Fruit fly (Drosophila melanogaster) whole organism, prepupa: ENCODE data around the gene CG33003.

Experiments
- Blimp-1 ChIP-seq: fragments of 200-800 bp; sonication (Bioruptor generic); optimal IDR thresholded peaks from 3 replicates; lab custom pipeline; 2017; ENCODE audit warnings: missing biosample characterization, missing genetic modification characterization, mild to moderate bottlenecking, moderate library complexity, missing genetic modification reagents
- CG10631 ChIP-seq: fragments of 200-800 bp; sonication (Bioruptor generic); optimal IDR thresholded peaks from 2 replicates; lab custom pipeline; 2016; ENCODE audit warnings: missing biosample characterization, missing genetic modification characterization
- CG10669 ChIP-seq: fragments of 200-800 bp; sonication (Bioruptor generic); optimal IDR thresholded peaks from 3 replicates; lab custom pipeline; 2018; ENCODE audit warnings: missing biosample characterization, mild to moderate bottlenecking, missing genetic modification characterization, moderate library complexity
- CG11902 ChIP-seq: fragments of 200-800 bp; sonication (Bioruptor generic); optimal IDR thresholded peaks from 3 replicates; lab custom pipeline; 2016; ENCODE audit warnings: missing biosample characterization, missing genetic modification characterization
- CG1621 ChIP-seq: fragments of 200-800 bp; sonication (Bioruptor generic); optimal IDR thresholded peaks from 3 replicates; lab custom pipeline; 2018; ENCODE audit warnings: missing biosample characterization, mild to moderate bottlenecking, missing genetic modification characterization
- CG3032 ChIP-seq: fragments of 200-800 bp; optimal IDR thresholded peaks from 2 replicates; lab custom pipeline; 2019; ENCODE audit warnings: missing biosample characterization, mild to moderate bottlenecking, missing genetic modification characterization, moderate library complexity
- CG31627 ChIP-seq: fragments of 200-800 bp; sonication (Bioruptor generic); optimal IDR thresholded peaks from 3 replicates; lab custom pipeline; 2016; ENCODE audit warnings: missing biosample characterization, missing genetic modification characterization
- CG32006 ChIP-seq: fragments of 200-800 bp; sonication (Bioruptor generic); optimal IDR thresholded peaks from 3 replicates; lab custom pipeline; 2017; ENCODE audit warnings: missing biosample characterization, mild to moderate bottlenecking, missing genetic modification characterization
- CG34406 ChIP-seq: fragments of 200-800 bp; sonication (Bioruptor generic); optimal IDR thresholded peaks from 3 replicates; lab custom pipeline; 2016; ENCODE audit warnings: missing biosample characterization, missing genetic modification characterization
- CG3919 ChIP-seq: fragments of 200-800 bp; sonication (Bioruptor generic); optimal IDR thresholded peaks from 3 replicates; lab custom pipeline; 2016; ENCODE audit warnings: missing biosample characterization, missing genetic modification characterization
- CG6163 ChIP-seq: fragments of 200-800 bp; sonication (Bioruptor generic); IDR thresholded peaks from 3 replicates; pipeline ENCODE4 v1.3.6; 2022; ENCODE audit warnings: missing biosample characterization, missing genetic modification characterization
- CG6276 ChIP-seq: fragments of 200-800 bp; sonication (Bioruptor generic); optimal IDR thresholded peaks from 2 replicates; lab custom pipeline; 2017; ENCODE audit warnings: missing biosample characterization, mild to moderate bottlenecking, missing genetic modification characterization
- CG6792 ChIP-seq: fragments of 200-800 bp; sonication (Bioruptor generic); optimal IDR thresholded peaks from 3 replicates; lab custom pipeline; 2016; ENCODE audit warnings: missing biosample characterization, missing genetic modification characterization
- CG6808 ChIP-seq: fragments of 200-800 bp; sonication (Bioruptor generic); optimal IDR thresholded peaks from 3 replicates; lab custom pipeline; 2017; ENCODE audit warnings: missing biosample characterization, missing genetic modification characterization, mild to moderate bottlenecking, moderate library complexity, missing genetic modification reagents
- CG6854 ChIP-seq: fragments of 200-800 bp; sonication (Bioruptor generic); optimal IDR thresholded peaks from 2 replicates; lab custom pipeline; 2017; ENCODE audit warnings: missing biosample characterization, mild to moderate bottlenecking, missing genetic modification characterization
- CG7368 ChIP-seq: fragments of 200-800 bp; sonication (Bioruptor generic); optimal IDR thresholded peaks from 3 replicates; lab custom pipeline; 2016; ENCODE audit warnings: missing biosample characterization, missing genetic modification characterization
- CG8319 ChIP-seq: fragments of 200-800 bp; sonication (Bioruptor generic); optimal IDR thresholded peaks from 3 replicates; lab custom pipeline; 2016; ENCODE audit warnings: missing biosample characterization, missing genetic modification characterization
- CG9139 ChIP-seq: fragments of 200-800 bp; sonication (Bioruptor generic); optimal IDR thresholded peaks from 3 replicates; lab custom pipeline; 2017; ENCODE audit warnings: missing biosample characterization, mild to moderate bottlenecking, missing genetic modification characterization
- Eip78C ChIP-seq: fragments of 200-800 bp; sonication (Bioruptor generic); peaks from one replicate; lab custom pipeline; 2016; ENCODE audit warnings: missing biosample characterization, missing genetic modification characterization
- Eip93F ChIP-seq: fragments of 200-800 bp; sonication (Bioruptor generic); optimal IDR thresholded peaks from 2 replicates; lab custom pipeline; 2016; ENCODE audit warnings: missing biosample characterization, mild to moderate bottlenecking, missing genetic modification characterization
- Ets96B ChIP-seq: fragments of 200-800 bp; optimal IDR thresholded peaks from 2 replicates; lab custom pipeline; 2019; ENCODE audit warnings: missing biosample characterization, mild to moderate bottlenecking, missing genetic modification characterization, moderate library complexity
- Hr38 ChIP-seq: sonication (Bioruptor generic); optimal IDR thresholded peaks from 2 replicates; lab custom pipeline; 2016; ENCODE audit warnings: missing biosample characterization, missing genetic modification characterization
- Hr39 ChIP-seq: fragments of 200-800 bp; sonication (Bioruptor generic); optimal IDR thresholded peaks from 2 replicates; lab custom pipeline; 2016; ENCODE audit warnings: missing biosample characterization, missing genetic modification characterization
- Hr4 ChIP-seq: fragments of 200-800 bp; sonication (Bioruptor generic); optimal IDR thresholded peaks from 3 replicates; lab custom pipeline; 2016; ENCODE audit warnings: missing biosample characterization, missing genetic modification characterization
- Met ChIP-seq: fragments of 200-800 bp; sonication (Bioruptor generic); optimal IDR thresholded peaks from 3 replicates; lab custom pipeline; 2016; ENCODE audit warnings: missing biosample characterization, missing genetic modification characterization
- OdsH ChIP-seq: fragments of 200-800 bp; sonication (Bioruptor generic); optimal IDR thresholded peaks from 3 replicates; lab custom pipeline; 2016; ENCODE audit warnings: missing biosample characterization, missing genetic modification characterization
- Smox ChIP-seq: fragments of 200-800 bp; sonication (Bioruptor generic); optimal IDR thresholded peaks from 3 replicates; lab custom pipeline; 2016; ENCODE audit warnings: missing biosample characterization, missing genetic modification characterization
- Sox15 ChIP-seq: fragments of 200-800 bp; sonication (Bioruptor generic); optimal IDR thresholded peaks from 3 replicates; lab custom pipeline; 2016; ENCODE audit warnings: missing biosample characterization, missing genetic modification characterization
- cyc ChIP-seq: fragments of 200-800 bp; sonication (Bioruptor generic); optimal IDR thresholded peaks from 3 replicates; lab custom pipeline; 2016; ENCODE audit warnings: missing biosample characterization, missing genetic modification characterization
- dsx ChIP-seq: fragments of 200-800 bp; optimal IDR thresholded peaks from 3 replicates; lab custom pipeline; 2019; ENCODE audit warnings: missing biosample characterization, mild to moderate bottlenecking, missing genetic modification characterization, moderate library complexity; ENCODE audit not compliant: poor library complexity, severe bottlenecking
- esn ChIP-seq: fragments of 200-800 bp; sonication (Bioruptor generic); optimal IDR thresholded peaks from 2 replicates; lab custom pipeline; 2016; ENCODE audit warnings: missing biosample characterization, mild to moderate bottlenecking, missing genetic modification characterization, moderate library complexity
- fd85E ChIP-seq: fragments of 200-800 bp; sonication (Bioruptor generic); optimal IDR thresholded peaks from 3 replicates; lab custom pipeline; 2016; ENCODE audit warnings: missing biosample characterization, missing genetic modification characterization
- fkh ChIP-seq: fragments of 200-800 bp; sonication (Bioruptor generic); optimal IDR thresholded peaks from 3 replicates; lab custom pipeline; 2017; ENCODE audit warnings: missing biosample characterization, mild to moderate bottlenecking, missing genetic modification characterization, moderate library complexity
- lz ChIP-seq: fragments of 200-800 bp; sonication (Bioruptor generic); optimal IDR thresholded peaks from 3 replicates; lab custom pipeline; 2016; ENCODE audit warnings: missing biosample characterization, missing genetic modification characterization
- net ChIP-seq: fragments of 200-800 bp; sonication (Bioruptor generic); optimal IDR thresholded peaks from 3 replicates; lab custom pipeline; 2016; ENCODE audit warnings: missing biosample characterization, missing genetic modification characterization
- pdm3 ChIP-seq: fragments of 200-800 bp; sonication (Bioruptor generic); optimal IDR thresholded peaks from 3 replicates; lab custom pipeline; 2016; ENCODE audit warnings: missing biosample characterization, missing genetic modification characterization
- salr ChIP-seq, 2 experiments: fragments of 200-800 bp; sonication (Bioruptor generic); optimal IDR thresholded peaks; 3 replicates each; lab custom pipeline; 2016 to 2018; ENCODE audit warnings: missing biosample characterization in 2 of 2, missing genetic modification characterization in 2 of 2, mild to moderate bottlenecking in 1 of 2
- spab ChIP-seq: fragments of 200-800 bp; sonication (Bioruptor generic); optimal IDR thresholded peaks from 2 replicates; lab custom pipeline; 2017; ENCODE audit warnings: missing biosample characterization, mild to moderate bottlenecking, missing genetic modification characterization, missing genetic modification reagents
- ss ChIP-seq, 2 experiments: fragments of 200-800 bp; sonication (Bioruptor generic); optimal IDR thresholded peaks; 2 replicates in 1 of 2; 3 replicates in 1 of 2; lab custom pipeline; 2017 to 2018; ENCODE audit warnings: mild to moderate bottlenecking in 2 of 2, missing biosample characterization in 2 of 2, missing genetic modification characterization in 2 of 2, moderate library complexity in 1 of 2
- svp ChIP-seq: fragments of 200-800 bp; sonication (Bioruptor generic); peaks from one replicate; lab custom pipeline; 2016; ENCODE audit warnings: missing biosample characterization, missing genetic modification characterization
- topi ChIP-seq: fragments of 200-800 bp; sonication (Bioruptor generic); optimal IDR thresholded peaks from 3 replicates; lab custom pipeline; 2016; ENCODE audit warnings: missing biosample characterization, missing genetic modification characterization
- vri ChIP-seq: fragments of 200-800 bp; sonication (Bioruptor generic); optimal IDR thresholded peaks from 3 replicates; lab custom pipeline; 2016; ENCODE audit warnings: missing biosample characterization, mild to moderate bottlenecking, missing genetic modification characterization

The CG33003 gene

DNA sequence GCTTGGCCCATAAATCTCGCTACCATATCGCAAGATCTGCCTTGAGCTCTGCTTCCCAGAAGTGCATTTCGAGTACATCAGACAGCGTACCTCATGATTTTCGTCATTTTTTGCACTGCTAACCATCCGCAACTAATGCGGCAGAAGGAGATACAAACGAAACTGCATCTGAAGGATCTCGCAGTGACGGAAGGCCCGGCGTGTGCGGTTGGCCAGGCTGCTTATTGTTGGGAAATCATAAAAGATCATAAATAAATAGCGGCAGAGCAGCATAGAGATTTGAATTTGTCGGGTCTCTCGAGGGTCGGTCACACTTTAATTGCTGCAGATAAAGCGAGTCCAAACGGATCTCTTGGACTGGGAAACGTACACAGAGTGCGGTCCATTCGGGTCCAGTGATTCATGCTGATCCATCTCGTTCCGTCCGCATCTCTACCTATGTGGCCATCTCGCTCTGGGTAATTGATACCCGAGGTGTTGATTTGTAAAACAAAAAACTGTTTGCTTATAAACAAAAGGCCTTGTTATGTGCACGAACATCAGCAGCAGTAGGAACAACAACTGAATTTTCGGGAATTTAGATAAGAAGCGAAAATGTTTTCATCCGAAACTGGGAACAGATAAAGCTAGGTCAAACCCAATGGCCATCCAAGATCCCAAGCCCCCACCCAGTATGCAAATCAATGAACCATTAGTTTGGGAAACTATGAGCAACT lies 32.0 kb upstream of the CG33003 start:
- TF ChIP-seq OdsH (GFP tag; lab: Kevin White, UChicago) (no peak), Blimp-1 (GFP tag; lab: Kevin White, UChicago) (no peak), CG1621 (tag; lab: Kevin White, UChicago) (no peak), fkh (GFP tag; lab: Kevin White, UChicago) (peak; percentile 65), CG9139 (GFP tag; lab: Kevin White, UChicago) (no peak), Eip78C (GFP tag; lab: Kevin White, UChicago) (no peak)
- TF ChIP-seq, all 60 proteins: peak for 1

DNA sequence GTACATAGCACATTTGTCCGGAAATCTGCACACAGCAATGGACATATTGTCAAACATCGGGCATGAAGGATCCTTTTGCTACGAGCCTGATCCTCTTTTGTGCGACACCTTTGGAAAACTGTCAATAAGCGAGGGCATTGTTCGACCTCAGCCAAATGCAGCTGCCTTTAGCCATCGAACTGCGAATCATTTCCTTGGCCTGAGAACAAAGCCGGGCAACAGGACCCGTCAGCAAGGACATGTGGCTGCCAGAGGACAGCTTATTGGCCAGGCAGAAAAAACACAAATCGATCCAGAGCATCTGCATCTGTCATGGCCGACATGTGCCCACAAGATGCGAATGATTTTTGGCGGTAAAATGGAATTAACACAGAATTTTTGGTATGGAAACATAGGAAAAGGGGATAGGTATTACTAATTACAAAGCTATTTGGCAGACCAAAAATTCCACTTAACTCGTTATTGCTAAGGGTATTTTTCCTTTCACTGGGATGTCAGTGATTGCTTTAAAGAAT lies 30.7 kb upstream of the CG33003 start:
- TF ChIP-seq Blimp-1 (GFP tag; lab: Kevin White, UChicago) (no peak), CG8319 (GFP tag; lab: Kevin White, UChicago) (no peak), topi (GFP tag; lab: Kevin White, UChicago) (no peak), CG34406 (no peak), cyc (no peak), fd85E (GFP tag; lab: Kevin White, UChicago) (no peak), pdm3 (no peak), CG3032 (tag; lab: Kevin White, UChicago) (no peak), CG31627 (GFP tag; lab: Kevin White, UChicago) (no peak), Hr4 (GFP tag; lab: Kevin White, UChicago) (no peak), salr (GFP tag; optimal IDR thresholded peaks at IDR 0.05; lab: Kevin White, UChicago) (no peak), CG6854 (GFP tag; lab: Kevin White, UChicago) (no peak), CG7368 (GFP tag; lab: Kevin White, UChicago) (no peak)

DNA sequence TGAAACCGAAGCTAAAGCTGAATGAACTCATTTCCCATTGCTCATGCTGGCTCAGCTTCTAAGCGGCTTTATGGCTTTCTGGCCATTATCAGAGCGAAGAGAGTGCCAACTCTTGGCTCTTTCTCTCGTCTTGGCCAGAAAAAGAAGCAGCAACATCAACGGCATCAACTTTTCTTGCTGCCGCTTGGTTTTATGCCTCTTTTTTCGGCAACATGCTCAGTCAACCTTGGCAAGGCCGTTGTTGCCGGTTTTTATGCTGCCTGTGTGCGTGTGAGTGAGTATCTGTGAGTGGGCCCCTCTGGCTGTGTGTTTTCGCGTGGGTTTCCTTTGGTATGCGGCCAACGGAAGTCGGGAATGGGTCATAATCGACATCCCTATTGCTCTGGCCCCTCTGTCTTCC lies 30.2 kb upstream of the CG33003 start:
- TF ChIP-seq Eip93F: no peak
- no peak for TF ChIP-seq topi (GFP tag; lab: Kevin White, UChicago)
- TF ChIP-seq CG3032 (tag; lab: Kevin White, UChicago): no peak
- TF ChIP-seq pdm3: no peak
- TF ChIP-seq OdsH (GFP tag; lab: Kevin White, UChicago): no peak
- TF ChIP-seq Hr39 (GFP tag; lab: Kevin White, UChicago): peak; percentile 63
- TF ChIP-seq spab (GFP tag; lab: Kevin White, UChicago): no peak
- no peak for TF ChIP-seq Smox (GFP tag; lab: Kevin White, UChicago)
- TF ChIP-seq net (GFP tag; lab: Kevin White, UChicago): no peak
- no peak for TF ChIP-seq CG3919 (GFP tag; lab: Kevin White, UChicago)
- TF ChIP-seq Sox15 (GFP tag; lab: Kevin White, UChicago): no peak
- peak in 1 of 2 experiments; percentile 34 for TF ChIP-seq ss (GFP tag; optimal IDR thresholded peaks at IDR 0.05; lab: Kevin White, UChicago)
- no peak for TF ChIP-seq Met (GFP tag; lab: Kevin White, UChicago)
- no peak for TF ChIP-seq CG6276 (GFP tag; lab: Kevin White, UChicago)
- TF ChIP-seq cyc: no peak

DNA sequence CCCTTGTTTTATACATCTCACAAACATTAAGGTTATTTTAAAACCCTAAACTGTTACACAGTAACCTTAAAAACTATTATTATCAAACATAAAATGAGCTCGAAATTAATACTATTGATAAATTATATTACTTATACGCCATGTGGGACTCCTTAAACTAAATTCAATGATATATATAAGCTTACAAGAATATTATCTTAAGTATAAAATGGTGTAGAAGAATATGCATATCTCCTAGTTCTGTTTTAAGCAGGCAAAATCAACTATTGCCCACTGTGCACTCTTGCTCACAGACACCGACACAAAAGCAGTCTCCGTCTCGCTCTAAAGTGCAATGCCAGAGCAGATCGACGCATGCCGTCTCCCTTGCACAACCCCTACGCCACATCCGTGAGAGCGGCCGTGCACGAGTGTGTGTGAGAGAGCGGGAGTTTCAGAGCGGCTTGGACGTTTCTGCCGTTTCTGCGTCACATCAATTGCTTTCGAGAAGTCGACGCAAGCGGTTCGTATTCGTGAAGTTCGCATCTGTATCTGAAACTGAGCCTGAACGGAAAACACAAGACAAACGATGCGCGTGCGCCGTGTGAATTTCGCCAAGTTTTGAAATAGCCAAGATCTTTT lies 29.1 kb upstream of the CG33003 start:
- TF ChIP-seq lz (GFP tag; lab: Kevin White, UChicago) (peak; percentile 67), Ets96B (tag; lab: Kevin White, UChicago) (peak; percentile 38), CG11902 (GFP tag; lab: Kevin White, UChicago) (peak; percentile 46), vri (GFP tag; lab: Kevin White, UChicago) (peak; percentile 31), Eip78C (GFP tag; lab: Kevin White, UChicago) (peak; percentile 94), CG6163 (GFP tag; lab: Robert Waterston, UW) (peak; percentile 55), Hr38 (GFP tag; lab: Kevin White, UChicago) (no peak), Sox15 (GFP tag; lab: Kevin White, UChicago) (peak; percentile 42), CG10631 (GFP tag; lab: Kevin White, UChicago) (peak; percentile 35), esn (GFP tag; lab: Kevin White, UChicago) (peak; percentile 81), spab (GFP tag; lab: Kevin White, UChicago) (peak; percentile 4), svp (peak; percentile 87), CG32006 (GFP tag; lab: Kevin White, UChicago) (peak; percentile 63), cyc (peak; percentile 23), pdm3 (peak; percentile 58), CG3919 (GFP tag; lab: Kevin White, UChicago) (peak; percentile 60), Hr39 (GFP tag; lab: Kevin White, UChicago) (peak; percentile 58), CG10669 (GFP tag; lab: Kevin White, UChicago) (peak; percentile 27), CG6808 (peak; percentile 39), CG3032 (tag; lab: Kevin White, UChicago) (no peak), CG6792 (peak; percentile 65), Smox (GFP tag; lab: Kevin White, UChicago) (peak; percentile 67), dsx (GFP tag; lab: Kevin White, UChicago) (peak; percentile 41)
